Worm (Caenorhabditis elegans) whole organism, late embryonic: Measurements from ENCODE around the gene faxc-2.

ENCODE experiments used
- C08G9.2 ChIP-seq: sonication (generic microtip); optimal IDR thresholded peaks from 2 replicates; lab custom pipeline; 2016; ENCODE audit warnings: mild to moderate bottlenecking, missing genetic modification characterization, moderate library complexity, missing compliant biosample characterization
- C38D4.7 ChIP-seq: fragments of 200-800 bp; sonication (Bioruptor generic); optimal IDR thresholded peaks from 2 replicates; lab custom pipeline; 2018; ENCODE audit warnings: mild to moderate bottlenecking, missing genetic modification characterization, moderate library complexity, missing compliant biosample characterization
- K09A11.1 ChIP-seq: sonication (generic microtip); optimal IDR thresholded peaks from 2 replicates; lab custom pipeline; 2017; ENCODE audit warnings: antibody characterized with exemption, mild to moderate bottlenecking, missing genetic modification characterization, missing compliant biosample characterization; ENCODE audit not compliant: insufficient read depth
- Y22D7AL.16 ChIP-seq: sonication (generic microtip); optimal IDR thresholded peaks from 2 replicates; lab custom pipeline; 2016; ENCODE audit warnings: missing genetic modification characterization, missing compliant biosample characterization
- ahr-1 ChIP-seq: sonication (generic microtip); optimal IDR thresholded peaks from 2 replicates; lab custom pipeline; 2016; ENCODE audit warnings: missing genetic modification characterization, missing compliant biosample characterization
- ama-1 ChIP-seq: fragments of 150-350 bp; optimal IDR thresholded peaks from 2 replicates; lab custom pipeline; 2014
- ceh-14 ChIP-seq: sonication (generic microtip); optimal IDR thresholded peaks from 2 replicates; lab custom pipeline; 2016; ENCODE audit warnings: missing genotype, missing genetic modification characterization, missing compliant biosample characterization
- ceh-18 ChIP-seq: sonication (generic microtip); optimal IDR thresholded peaks from 2 replicates; lab custom pipeline; 2016; ENCODE audit warnings: missing genetic modification characterization, missing compliant biosample characterization
- ceh-2 ChIP-seq: sonication (generic microtip); optimal IDR thresholded peaks from 2 replicates; lab custom pipeline; 2016; ENCODE audit warnings: missing genotype, missing genetic modification characterization, missing compliant biosample characterization
- ceh-24 ChIP-seq: sonication (generic microtip); optimal IDR thresholded peaks from 2 replicates; lab custom pipeline; 2016; ENCODE audit warnings: mild to moderate bottlenecking, missing genetic modification characterization, missing compliant biosample characterization
- ceh-30 ChIP-seq: fragments of 150-350 bp; optimal IDR thresholded peaks from 2 replicates; lab custom pipeline; 2014; ENCODE audit warnings: missing biosample characterization, missing genetic modification characterization
- ceh-31 ChIP-seq: sonication (generic microtip); optimal IDR thresholded peaks from 2 replicates; lab custom pipeline; 2016; ENCODE audit warnings: missing genetic modification characterization, missing compliant biosample characterization
- ceh-34 ChIP-seq: sonication (generic microtip); optimal IDR thresholded peaks from 2 replicates; lab custom pipeline; 2016; ENCODE audit warnings: mild to moderate bottlenecking, missing genetic modification characterization, missing compliant biosample characterization
- ceh-6 ChIP-seq: fragments of 200-800 bp; sonication (Bioruptor generic); optimal IDR thresholded peaks from 2 replicates; lab custom pipeline; 2018; ENCODE audit warnings: mild to moderate bottlenecking, missing genetic modification characterization, missing compliant biosample characterization
- ceh-9 ChIP-seq: sonication (generic microtip); optimal IDR thresholded peaks from 2 replicates; lab custom pipeline; 2016; ENCODE audit warnings: mild to moderate bottlenecking, missing genetic modification characterization, inconsistent platforms, missing compliant biosample characterization
- dmd-4 ChIP-seq: sonication (generic microtip); optimal IDR thresholded peaks from 2 replicates; lab custom pipeline; 2016; ENCODE audit warnings: borderline replicate concordance, missing genetic modification characterization, missing compliant biosample characterization
- dve-1 ChIP-seq: sonication (generic microtip); optimal IDR thresholded peaks from 2 replicates; lab custom pipeline; 2017; ENCODE audit warnings: antibody characterized with exemption, mild to moderate bottlenecking, missing genetic modification characterization, missing compliant biosample characterization
- elt-2 ChIP-seq: sonication (generic microtip); optimal IDR thresholded peaks from 2 replicates; lab custom pipeline; 2016; ENCODE audit warnings: missing genetic modification reagents, missing genetic modification characterization, missing compliant biosample characterization
- elt-4 ChIP-seq: sonication (generic microtip); optimal IDR thresholded peaks from 2 replicates; lab custom pipeline; 2016; ENCODE audit warnings: missing genetic modification characterization, missing compliant biosample characterization
- ets-4 ChIP-seq: sonication (generic microtip); optimal IDR thresholded peaks from 2 replicates; lab custom pipeline; 2016; ENCODE audit warnings: missing genetic modification characterization, missing compliant biosample characterization
- eyg-1 ChIP-seq: sonication (generic microtip); optimal IDR thresholded peaks from 2 replicates; lab custom pipeline; 2016; ENCODE audit warnings: missing genotype, missing genetic modification characterization, missing compliant biosample characterization
- fax-1 ChIP-seq: sonication (generic microtip); optimal IDR thresholded peaks from 2 replicates; lab custom pipeline; 2016; ENCODE audit warnings: missing genotype, missing genetic modification characterization, missing compliant biosample characterization
- gmeb-2 ChIP-seq: sonication (generic microtip); optimal IDR thresholded peaks from 2 replicates; lab custom pipeline; 2016; ENCODE audit warnings: missing genetic modification characterization, inconsistent platforms, missing compliant biosample characterization
- hlh-15 ChIP-seq: sonication (generic microtip); optimal IDR thresholded peaks from 2 replicates; lab custom pipeline; 2016; ENCODE audit warnings: missing genetic modification characterization, missing compliant biosample characterization
- hlh-6 ChIP-seq: sonication (generic microtip); optimal IDR thresholded peaks from 2 replicates; lab custom pipeline; 2016; ENCODE audit warnings: missing genotype, missing genetic modification characterization, missing compliant biosample characterization
- lim-6 ChIP-seq: sonication (generic microtip); optimal IDR thresholded peaks from 2 replicates; lab custom pipeline; 2016; ENCODE audit warnings: missing genetic modification characterization, missing compliant biosample characterization
- lin-11 ChIP-seq: fragments of 200-800 bp; sonication (Bioruptor generic); optimal IDR thresholded peaks from 2 replicates; lab custom pipeline; 2018; ENCODE audit warnings: mild to moderate bottlenecking, missing genetic modification characterization, missing compliant biosample characterization
- madf-2 ChIP-seq: sonication (generic microtip); optimal IDR thresholded peaks from 2 replicates; lab custom pipeline; 2017; ENCODE audit warnings: missing genetic modification characterization, missing compliant biosample characterization
- mec-3 ChIP-seq: sonication (generic microtip); optimal IDR thresholded peaks from 2 replicates; lab custom pipeline; 2016; ENCODE audit warnings: borderline replicate concordance, missing genetic modification characterization, missing compliant biosample characterization
- nfya-1 ChIP-seq: sonication (generic microtip); optimal IDR thresholded peaks from 2 replicates; lab custom pipeline; 2017; ENCODE audit warnings: missing genetic modification characterization, mild to moderate bottlenecking, missing compliant biosample characterization, antibody characterized with exemption, moderate library complexity
- nhr-11 ChIP-seq: fragments of 150-350 bp; optimal IDR thresholded peaks from 2 replicates; lab custom pipeline; 2014; ENCODE audit warnings: missing biosample characterization, missing genetic modification characterization
- nhr-232 ChIP-seq: sonication (generic microtip); optimal IDR thresholded peaks from 2 replicates; lab custom pipeline; 2016; ENCODE audit warnings: missing genetic modification characterization, missing compliant biosample characterization
- npax-4 ChIP-seq: sonication (generic microtip); optimal IDR thresholded peaks from 2 replicates; lab custom pipeline; 2016; ENCODE audit warnings: missing genetic modification characterization, missing compliant biosample characterization
- pag-3 ChIP-seq: sonication (generic microtip); optimal IDR thresholded peaks from 2 replicates; lab custom pipeline; 2016; ENCODE audit warnings: missing compliant biosample characterization, missing genetic modification characterization, borderline replicate concordance
- pat-9 ChIP-seq: fragments of 200-800 bp; sonication (Bioruptor generic); optimal IDR thresholded peaks from 2 replicates; lab custom pipeline; 2018; ENCODE audit warnings: mild to moderate bottlenecking, missing genetic modification characterization, moderate library complexity, missing compliant biosample characterization
- pha-2 ChIP-seq: sonication (generic microtip); optimal IDR thresholded peaks from 2 replicates; lab custom pipeline; 2017; ENCODE audit warnings: mild to moderate bottlenecking, missing genetic modification characterization, missing compliant biosample characterization
- pqm-1 ChIP-seq: sonication (generic microtip); optimal IDR thresholded peaks from 2 replicates; lab custom pipeline; 2016; ENCODE audit warnings: missing genetic modification characterization, missing compliant biosample characterization
- ref-2 ChIP-seq: sonication (generic microtip); optimal IDR thresholded peaks from 2 replicates; lab custom pipeline; 2016; ENCODE audit warnings: missing genetic modification characterization, missing compliant biosample characterization
- rnt-1 ChIP-seq: sonication (generic microtip); optimal IDR thresholded peaks from 2 replicates; lab custom pipeline; 2016; ENCODE audit warnings: missing genetic modification characterization, missing compliant biosample characterization
- sdc-2 ChIP-seq: sonication (generic microtip); optimal IDR thresholded peaks from 2 replicates; lab custom pipeline; 2016; ENCODE audit warnings: missing genotype, missing genetic modification characterization, missing compliant biosample characterization
- sox-4 ChIP-seq: sonication (generic microtip); optimal IDR thresholded peaks from 2 replicates; lab custom pipeline; 2017; ENCODE audit warnings: mild to moderate bottlenecking, missing genetic modification characterization, inconsistent platforms, missing compliant biosample characterization
- tbx-2 ChIP-seq: sonication (generic microtip); optimal IDR thresholded peaks from 2 replicates; lab custom pipeline; 2016; ENCODE audit warnings: missing genetic modification characterization, missing compliant biosample characterization
- unc-3 ChIP-seq, 2 experiments: fragments of 200-800 bp in 1 of 2; sonication (Bioruptor generic) in 1 of 2; sonication (generic microtip) in 1 of 2; conservative IDR thresholded peaks in 1 of 2; optimal IDR thresholded peaks in 1 of 2; 2 replicates each; pipeline versions ENCODE4 v1.3.6 to Lab custom; 2016 to 2022; ENCODE audit warnings: missing compliant biosample characterization in 2 of 2, missing genetic modification characterization in 2 of 2, missing genetic modification reagents in 1 of 2
- unc-42 ChIP-seq: sonication (generic microtip); optimal IDR thresholded peaks from 2 replicates; lab custom pipeline; 2016; ENCODE audit warnings: missing genotype, missing genetic modification characterization, missing compliant biosample characterization
- unc-86 ChIP-seq: sonication (generic microtip); optimal IDR thresholded peaks from 2 replicates; lab custom pipeline; 2016; ENCODE audit warnings: missing genetic modification characterization, missing compliant biosample characterization
- zip-5 ChIP-seq: sonication (generic microtip); optimal IDR thresholded peaks from 2 replicates; lab custom pipeline; 2016; ENCODE audit warnings: missing genetic modification characterization, missing compliant biosample characterization

Gene faxc-2

ce11 chrII:13334966-13335698, 26.0 kb downstream of the faxc-2 start (continued):
- TF ChIP-seq elt-4 (tag; lab: Kevin White, UChicago): no peak
- TF ChIP-seq lin-11: peak; percentile 19
- TF ChIP-seq hlh-6 (tag; lab: Kevin White, UChicago): no peak
- peak; percentile 43 for TF ChIP-seq unc-86 (tag; lab: Kevin White, UChicago)
- TF ChIP-seq fax-1 (tag; lab: Kevin White, UChicago): no peak
- peak; percentile 26 for TF ChIP-seq dmd-4 (tag; lab: Kevin White, UChicago)
- peak; percentile 71 for TF ChIP-seq ceh-14 (tag; lab: Kevin White, UChicago)
- peak; percentile 97 for TF ChIP-seq ceh-18 (tag; lab: Kevin White, UChicago)
- TF ChIP-seq ceh-30: peak; percentile 55
- TF ChIP-seq Y22D7AL.16: no peak
- TF ChIP-seq sdc-2 (tag; lab: Kevin White, UChicago): peak; percentile 35
- TF ChIP-seq ceh-31 (tag; lab: Kevin White, UChicago): peak; percentile 84
- no peak for TF ChIP-seq ahr-1 (tag; lab: Kevin White, UChicago)
- peak; percentile 58 for TF ChIP-seq pha-2 (tag; lab: Kevin White, UChicago)
- TF ChIP-seq gmeb-2 (tag; lab: Kevin White, UChicago): peak; percentile 15
- TF ChIP-seq nfya-1 (tag; lab: Kevin White, UChicago): peak; percentile 72
- TF ChIP-seq dve-1: peak; percentile 90
- no peak for TF ChIP-seq ceh-24 (tag; lab: Kevin White, UChicago)
- TF ChIP-seq nhr-11 (tag; lab: Kevin White, UChicago): no peak
- TF ChIP-seq unc-3 (GFP tag; conservative IDR thresholded peaks at IDR 0.05; lab: Robert Waterston, UW): peak; percentile 36; the same call in 1 of the 2 replicates
- TF ChIP-seq unc-3 (tag; optimal IDR thresholded peaks at IDR 0.05; lab: Kevin White, UChicago): no peak
- TF ChIP-seq elt-2: no peak
- TF ChIP-seq eyg-1: peak; percentile 49
- peak; percentile 13 for TF ChIP-seq ceh-6 (GFP tag; lab: Kevin White, UChicago)
- TF ChIP-seq mec-3 (tag; lab: Kevin White, UChicago): no peak
- TF ChIP-seq zip-5: no peak
- TF ChIP-seq tbx-2: peak; percentile 91
- peak; percentile 94 for TF ChIP-seq ceh-34 (tag; lab: Kevin White, UChicago)
- no peak for TF ChIP-seq nhr-232 (tag; lab: Kevin White, UChicago)
- TF ChIP-seq rnt-1: peak; percentile 85
- TF ChIP-seq pqm-1 (tag; lab: Kevin White, UChicago): no peak
- TF ChIP-seq sox-4 (tag; lab: Kevin White, UChicago): peak; percentile 12
- peak; percentile 70 for TF ChIP-seq unc-42 (tag; lab: Kevin White, UChicago)
- TF ChIP-seq pat-9 (tag; lab: Kevin White, UChicago): peak; percentile 51
- no peak for TF ChIP-seq ceh-9
- TF ChIP-seq ref-2: peak; percentile 93
- no peak for TF ChIP-seq C08G9.2 (tag; lab: Kevin White, UChicago)
- TF ChIP-seq lim-6 (tag; lab: Kevin White, UChicago): no peak
- peak; percentile 18 for TF ChIP-seq ama-1 (lab: Kevin White, UChicago)
- peak; percentile 56 for TF ChIP-seq ceh-2 (tag; lab: Kevin White, UChicago)
- no peak for TF ChIP-seq hlh-15 (tag; lab: Kevin White, UChicago)
- TF ChIP-seq madf-2: peak; percentile 75
- TF ChIP-seq npax-4 (tag; lab: Kevin White, UChicago): no peak
- peak; percentile 15 for TF ChIP-seq ets-4 (tag; lab: Kevin White, UChicago)
- no peak for TF ChIP-seq C38D4.7 (GFP tag; lab: Kevin White, UChicago)
- no peak for TF ChIP-seq pag-3 (tag; lab: Kevin White, UChicago)
- TF ChIP-seq K09A11.1 (tag; lab: Kevin White, UChicago): peak; percentile 50
